Worm (Caenorhabditis elegans) whole organism, L1 larva: ENCODE measurements around the gene clec-140.

ENCODE experiments used
- aha-1 ChIP-seq: fragments of 150-350 bp; optimal IDR thresholded peaks from 2 replicates; lab custom pipeline; 2014; ENCODE audit warnings: missing biosample characterization, missing genetic modification characterization
- ama-1 ChIP-seq: fragments of 150-350 bp; optimal IDR thresholded peaks from 2 replicates; lab custom pipeline; 2014
- blmp-1 ChIP-seq: fragments of 150-350 bp; optimal IDR thresholded peaks from 2 replicates; lab custom pipeline; 2014; ENCODE audit warnings: missing biosample characterization, missing genetic modification characterization
- elt-2 ChIP-seq: sonication (generic microtip); optimal IDR thresholded peaks from 2 replicates; lab custom pipeline; 2016; ENCODE audit warnings: missing genetic modification characterization, mild to moderate bottlenecking, inconsistent platforms, missing compliant biosample characterization, missing genetic modification reagents
- lin-39 ChIP-seq: fragments of 150-350 bp; optimal IDR thresholded peaks from 2 replicates; lab custom pipeline; 2014; ENCODE audit warnings: missing biosample characterization, missing genetic modification reagents, missing genetic modification characterization
- mdl-1 ChIP-seq, 2 experiments: fragments of 150-350 bp; optimal IDR thresholded peaks; 2 replicates each; lab custom pipeline; 2014 to 2017; ENCODE audit warnings: missing biosample characterization in 2 of 2, missing genetic modification characterization in 2 of 2, inconsistent platforms in 1 of 2
- pqm-1 ChIP-seq: sonication (generic microtip); optimal IDR thresholded peaks from 3 replicates; lab custom pipeline; 2017; ENCODE audit warnings: missing biosample characterization, missing genetic modification characterization
- snpc-4 ChIP-seq: fragments of 150-350 bp; optimal IDR thresholded peaks from 2 replicates; lab custom pipeline; 2014; ENCODE audit warnings: missing biosample characterization, missing genetic modification characterization
- swsn-7 ChIP-seq: sonication (generic microtip); optimal IDR thresholded peaks from 2 replicates; lab custom pipeline; 2016; ENCODE audit warnings: missing genetic modification characterization, missing compliant biosample characterization
- unc-62 ChIP-seq: fragments of 150-350 bp; optimal IDR thresholded peaks from 2 replicates; lab custom pipeline; 2014; ENCODE audit warnings: missing biosample characterization, missing genetic modification reagents, missing genetic modification characterization
- ztf-11 ChIP-seq, 2 experiments: sonication (generic microtip); optimal IDR thresholded peaks; 2 replicates each; lab custom pipeline; 2016 to 2017; ENCODE audit warnings: missing genetic modification characterization in 2 of 2, missing biosample characterization in 1 of 2, missing compliant biosample characterization in 1 of 2
- ztf-4 ChIP-seq: fragments of 150-350 bp; optimal IDR thresholded peaks from 2 replicates; lab custom pipeline; 2014; ENCODE audit warnings: missing biosample characterization, missing genetic modification characterization

- TF ChIP-seq ama-1 (lab: Kevin White, UChicago) (no peak), swsn-7 (tag; lab: Kevin White, UChicago) (no peak), lin-39 (tag; lab: Kevin White, UChicago) (no peak), elt-2 (tag; lab: Kevin White, UChicago) (no peak), aha-1 (no peak), snpc-4 (tag; lab: Kevin White, UChicago) (no peak), ztf-11 (tag; optimal IDR thresholded peaks at IDR 0.05; lab: Kevin White, UChicago) (no peak), blmp-1 (tag; lab: Kevin White, UChicago) (no peak), pqm-1 (tag; lab: Kevin White, UChicago) (no peak), ztf-4 (no peak), unc-62 (no peak), mdl-1 (tag; optimal IDR thresholded peaks at IDR 0.05; lab: Kevin White, UChicago) (no peak)
Observed at ce11 chrII:4689477-4689876, 16.6 kb downstream of the clec-140 start, which contains the start of gene F10G7.12.
